Fruit fly (Drosophila melanogaster) S2 (cell line): ENCODE measurements around the gene CG14277.

ENCODE experiments used
- CG8478 ChIP-seq: fragments of >200 bp; optimal IDR thresholded peaks from 2 replicates; lab custom pipeline; 2018
- CTCF ChIP-seq, 2 experiments: fragments of >200 bp; optimal IDR thresholded peaks; 2 replicates each; lab custom pipeline; 2018

dm6 chr2L:8290092-8290424 is 47.8 kb downstream of the CG14277 start:
- TF ChIP-seq CG8478 (lab: Kevin White, UChicago) = no peak
- no peak for TF ChIP-seq CTCF (optimal IDR thresholded peaks at IDR 0.05; lab: Kevin White, UChicago)
